Fruit fly (Drosophila melanogaster) whole organism: ENCODE measurements around the gene CG11294.
A peak's percentile ranks its signal among the peaks of the same experiment; 100 is the strongest.

ENCODE experiments used
- CG8478 ChIP-seq: fragments of >200 bp; optimal IDR thresholded peaks from 2 replicates; lab custom pipeline; 2018; ENCODE audit warnings: inconsistent platforms
- Dll ChIP-seq: fragments of >200 bp; optimal IDR thresholded peaks from 2 replicates; lab custom pipeline; 2017
- EcR ChIP-seq, 2 experiments: fragments of >200 bp; optimal IDR thresholded peaks; 2 replicates each; lab custom pipeline; 2017; ENCODE audit warnings: missing biosample characterization in 2 of 2, missing genetic modification characterization in 2 of 2, missing genetic modification reagents in 2 of 2
- pan ChIP-seq: fragments of >200 bp; optimal IDR thresholded peaks from 2 replicates; lab custom pipeline; 2017
- psq ChIP-seq: fragments of >200 bp; optimal IDR thresholded peaks from 2 replicates; lab custom pipeline; 2017
- usp ChIP-seq: fragments of >200 bp; optimal IDR thresholded peaks from 2 replicates; lab custom pipeline; 2017; ENCODE audit warnings: missing biosample characterization, missing genetic modification characterization, mixed read lengths

The CG11294 gene

DNA sequence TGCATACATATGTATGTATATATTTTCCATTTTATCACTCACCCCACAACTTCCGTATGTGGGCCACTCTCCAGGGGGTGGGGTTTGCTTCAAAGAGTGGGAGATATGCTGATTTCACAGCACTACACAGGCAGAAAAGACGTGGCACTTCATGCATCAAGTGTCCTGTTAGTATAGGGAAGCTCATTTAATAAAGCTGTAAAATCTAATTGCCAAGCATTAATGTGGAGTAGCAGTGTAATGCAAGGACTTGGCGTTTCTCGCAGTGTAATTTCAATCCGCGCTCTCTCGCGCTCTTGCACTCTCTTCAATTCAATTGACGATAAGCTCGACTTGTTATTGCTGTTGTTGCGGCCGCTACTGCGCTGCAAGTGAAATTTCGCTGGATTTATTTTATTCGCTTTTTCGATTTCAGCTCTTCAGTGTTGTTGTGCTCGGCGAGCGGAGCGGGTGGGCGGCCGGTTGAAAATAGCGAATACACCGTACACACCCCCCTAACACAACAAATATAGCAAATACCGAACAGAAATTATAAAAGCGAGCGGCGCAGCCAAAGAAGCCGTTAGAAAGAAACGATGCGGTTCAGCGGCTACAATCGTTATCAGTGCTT lies 15.9 kb upstream of the CG11294 start, which contains the start of gene Hexo2:
Gene Hexo2 (plus strand): TSS at position 419 of the 610 bp plus-strand sequence.
- TF ChIP-seq CG8478 (lab: Kevin White, UChicago) (no peak), Dll (lab: Kevin White, UChicago) (peak; percentile 1)

DNA sequence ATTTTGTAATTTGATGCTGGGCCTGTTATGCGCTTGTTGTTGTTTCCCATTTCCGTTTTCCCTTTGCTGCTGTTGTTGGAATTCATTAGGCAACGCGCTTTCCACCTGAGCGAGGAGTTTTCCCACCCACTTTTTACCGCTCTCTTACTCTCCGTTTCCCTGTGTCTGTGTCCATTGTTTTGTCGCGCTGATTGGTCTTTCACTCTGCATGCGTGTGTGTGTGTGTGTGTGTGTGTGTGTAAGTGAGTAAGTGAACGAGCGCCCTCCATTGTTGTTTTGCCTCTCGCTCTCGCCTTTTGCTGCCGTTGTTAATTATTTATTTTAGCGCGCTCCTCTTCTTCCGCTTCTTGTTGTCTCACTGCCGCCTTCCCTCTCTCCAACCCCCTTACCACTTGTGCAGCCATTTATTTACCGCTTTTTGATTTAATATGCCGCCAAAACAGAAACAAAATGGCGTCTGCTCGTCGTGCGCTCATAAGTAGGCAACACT lies 2.7 kb upstream of the CG11294 start:
- TF ChIP-seq CG8478 (lab: Kevin White, UChicago) (no peak), EcR (GFP tag; optimal IDR thresholded peaks at IDR 0.05; lab: Kevin White, UChicago) (no peak)

dm6 chrX:8694823-8695492 lies 1.5 kb upstream of the CG11294 start:
- TF ChIP-seq psq (lab: Kevin White, UChicago) (no peak), usp (GFP tag; lab: Kevin White, UChicago) (no peak), EcR (GFP tag; optimal IDR thresholded peaks at IDR 0.05; lab: Kevin White, UChicago) (no peak), CG8478 (lab: Kevin White, UChicago) (no peak), Dll (lab: Kevin White, UChicago) (no peak), pan (lab: Kevin White, UChicago) (no peak)

DNA sequence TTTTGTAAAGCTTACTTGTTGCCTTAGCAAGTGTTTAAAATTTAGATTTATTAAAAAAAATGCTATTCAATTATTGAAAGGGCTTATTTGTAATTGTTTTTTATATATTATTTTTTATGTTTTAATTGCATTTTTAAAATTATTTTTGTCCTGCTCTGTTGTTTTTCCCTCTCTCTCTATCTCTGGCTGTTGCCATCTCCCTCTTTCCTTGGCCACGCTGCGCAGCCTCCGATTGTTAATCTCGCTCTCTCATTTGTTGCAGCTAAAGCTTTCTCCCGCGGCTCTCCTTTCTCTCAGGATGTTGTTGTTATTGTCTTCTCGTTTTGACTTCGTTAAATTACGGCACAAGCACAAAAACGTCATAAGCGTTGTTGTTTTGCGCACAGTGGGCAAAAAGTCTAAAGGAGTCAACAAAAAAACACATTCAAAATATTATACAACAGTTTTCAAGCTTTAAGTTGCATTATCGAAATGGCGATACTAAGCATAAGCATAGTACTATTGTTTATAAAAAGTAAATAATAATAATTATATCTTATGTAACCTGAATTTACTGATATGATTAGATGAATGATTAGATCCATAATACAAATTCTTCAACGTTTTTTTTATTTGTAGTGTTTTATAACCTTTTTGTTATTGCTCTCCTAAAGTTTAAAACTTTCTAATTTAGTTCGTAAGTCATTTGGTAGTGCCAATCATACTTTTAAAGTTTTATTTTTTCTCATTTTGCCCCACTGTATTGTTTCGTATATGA lies 824 bp upstream of the CG11294 start:
- TF ChIP-seq usp (GFP tag; lab: Kevin White, UChicago) (no peak), psq (lab: Kevin White, UChicago) (no peak), Dll (lab: Kevin White, UChicago) (no peak), EcR (GFP tag; optimal IDR thresholded peaks at IDR 0.05; lab: Kevin White, UChicago) (no peak), CG8478 (lab: Kevin White, UChicago) (no peak), pan (lab: Kevin White, UChicago) (no peak)

dm6 chrX:8690003-8690402 lies 3.4 kb downstream of the CG11294 start, which contains the start of the genes Ppt1 and Ogg1:
Gene Ppt1, minus strand, starts transcription at chrX:8690227.
Gene Ogg1, plus strand, starts transcription at chrX:8690327.
- TF ChIP-seq usp (GFP tag; lab: Kevin White, UChicago) (no peak), CG8478 (lab: Kevin White, UChicago) (no peak), pan (lab: Kevin White, UChicago) (no peak), psq (lab: Kevin White, UChicago) (no peak), EcR (GFP tag; optimal IDR thresholded peaks at IDR 0.05; lab: Kevin White, UChicago) (no peak)

DNA sequence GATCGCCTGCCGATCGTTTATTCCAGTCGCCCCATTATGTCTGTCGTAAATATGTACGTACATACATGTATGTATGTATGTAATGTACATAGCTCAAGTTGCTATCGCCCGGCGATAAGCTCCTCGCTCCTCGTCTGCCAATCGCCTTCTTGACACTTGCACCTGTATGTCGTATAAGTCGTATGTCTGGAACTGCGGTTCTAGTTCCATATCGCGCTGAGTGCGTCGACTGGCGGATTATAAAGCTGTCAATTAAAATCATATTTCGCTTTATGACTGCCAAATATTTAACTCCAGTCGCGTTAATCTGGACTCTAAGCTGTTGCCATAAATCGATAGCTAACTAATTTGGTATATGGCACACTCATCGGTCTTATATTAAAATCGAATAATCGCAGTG lies 8.0 kb downstream of the CG11294 start:
- no peak for TF ChIP-seq usp (GFP tag; lab: Kevin White, UChicago)
- TF ChIP-seq EcR (GFP tag; optimal IDR thresholded peaks at IDR 0.05; lab: Kevin White, UChicago) = no peak
- TF ChIP-seq CG8478 (lab: Kevin White, UChicago) = no peak
- TF ChIP-seq pan (lab: Kevin White, UChicago) = no peak
- no peak for TF ChIP-seq psq (lab: Kevin White, UChicago)
- no peak for TF ChIP-seq Dll (lab: Kevin White, UChicago)

DNA sequence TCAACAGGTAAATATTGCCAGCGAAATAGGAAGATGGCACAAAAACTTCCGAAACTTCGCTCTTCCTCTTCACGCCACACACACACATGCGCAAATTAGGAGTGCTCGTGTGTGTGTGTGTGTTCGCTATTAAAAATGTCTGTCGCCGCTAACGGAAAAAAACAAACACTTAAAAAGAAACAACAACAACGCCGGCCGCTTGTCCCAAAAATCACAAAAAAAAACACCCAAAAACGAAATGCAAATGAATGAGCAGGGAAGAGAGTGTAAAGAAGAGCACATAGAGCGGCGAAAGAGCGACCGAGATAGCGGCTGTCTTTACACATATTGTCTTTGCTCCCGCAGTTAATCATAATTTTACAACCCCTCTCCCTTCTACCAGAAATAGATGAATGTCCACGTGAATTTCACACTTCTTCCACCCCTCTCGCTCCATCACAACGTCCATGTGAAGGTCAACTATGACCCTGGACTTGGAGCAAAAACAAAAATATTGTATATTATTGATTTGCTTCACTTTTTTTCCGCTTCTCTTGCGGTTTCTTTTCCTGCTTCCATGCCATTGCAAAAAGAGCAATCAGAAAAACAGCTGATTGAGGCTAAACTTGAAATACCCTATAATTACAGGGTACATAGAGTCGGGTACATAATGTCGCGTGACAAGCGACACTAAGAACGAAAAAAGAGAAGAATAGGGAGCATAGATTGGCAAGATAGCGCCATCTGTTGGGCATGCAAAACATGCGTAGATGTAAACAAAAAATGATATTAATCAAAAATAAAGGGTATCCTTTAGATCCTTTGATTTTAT lies 11.4 kb downstream of the CG11294 start:
- TF ChIP-seq CG8478 (lab: Kevin White, UChicago) (no peak), Dll (lab: Kevin White, UChicago) (no peak), pan (lab: Kevin White, UChicago) (no peak), usp (GFP tag; lab: Kevin White, UChicago) (no peak), EcR (GFP tag; optimal IDR thresholded peaks at IDR 0.05; lab: Kevin White, UChicago) (no peak)

- no peak for TF ChIP-seq EcR (GFP tag; optimal IDR thresholded peaks at IDR 0.05; lab: Kevin White, UChicago)
- TF ChIP-seq usp (GFP tag; lab: Kevin White, UChicago) = no peak
Measured at dm6 chrX:8681189-8681821, 12.1 kb downstream of the CG11294 start, which contains the start of gene CAH3. Gene CAH3, plus strand, starts transcription at chrX:8681252.

DNA sequence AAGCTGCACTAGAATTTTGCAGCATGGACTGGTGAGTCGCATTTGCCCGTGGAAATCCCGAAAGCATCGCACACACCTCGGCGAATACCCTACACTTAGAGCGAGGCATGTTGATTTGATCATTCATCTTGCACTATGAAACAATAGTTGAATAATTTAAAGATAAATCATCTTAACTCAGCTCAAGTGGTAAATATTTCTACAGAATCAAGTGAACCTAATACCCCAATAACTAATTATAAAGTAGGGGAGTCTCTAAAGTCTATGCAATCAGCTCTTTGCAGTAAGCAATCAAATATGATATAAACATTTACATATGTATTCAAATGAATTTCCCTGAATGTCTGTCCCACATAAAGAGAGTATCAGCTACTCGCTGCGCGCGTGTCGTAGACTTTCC lies 16.0 kb downstream of the CG11294 start:
- TF ChIP-seq psq (lab: Kevin White, UChicago) = no peak
- no peak for TF ChIP-seq Dll (lab: Kevin White, UChicago)
- no peak for TF ChIP-seq usp (GFP tag; lab: Kevin White, UChicago)
- TF ChIP-seq CG8478 (lab: Kevin White, UChicago) = no peak
- no peak for TF ChIP-seq pan (lab: Kevin White, UChicago)
- no peak for TF ChIP-seq EcR (GFP tag; optimal IDR thresholded peaks at IDR 0.05; lab: Kevin White, UChicago)

DNA sequence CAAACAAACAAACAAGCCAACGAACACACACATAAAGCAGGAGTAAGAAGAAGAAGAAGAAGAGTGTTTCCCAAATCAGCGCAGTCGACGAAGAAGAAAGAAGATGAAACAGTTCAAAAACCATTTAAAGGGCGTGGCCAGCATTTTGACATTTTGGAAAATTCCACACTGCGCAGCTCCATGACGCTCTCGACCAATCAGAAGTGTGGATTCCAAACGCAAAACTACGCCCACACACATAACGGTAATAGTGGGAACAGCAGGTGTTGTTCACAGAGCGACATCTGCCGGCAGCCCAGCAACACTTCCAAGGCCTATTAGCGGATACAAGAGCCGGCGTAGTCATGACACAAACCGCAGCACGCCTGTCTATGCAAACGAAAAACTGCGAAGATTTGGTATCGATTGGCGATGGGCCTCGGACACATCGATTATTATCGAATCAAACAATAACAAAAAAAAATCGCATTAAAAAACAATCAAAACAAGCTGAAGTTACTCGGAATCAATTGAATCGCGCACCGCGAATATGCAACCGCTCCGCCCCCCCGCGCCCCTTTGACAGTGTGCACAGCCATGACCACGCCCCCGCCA lies 16.7 kb downstream of the CG11294 start, which contains the start of gene Rubicon:
Gene Rubicon (plus strand): TSS at position 433 of the 594 bp plus-strand sequence.
- TF ChIP-seq psq (lab: Kevin White, UChicago) (no peak), usp (GFP tag; lab: Kevin White, UChicago) (no peak)
